Worm (Caenorhabditis elegans): ENCODE results near the gene nhr-190.

DNA sequence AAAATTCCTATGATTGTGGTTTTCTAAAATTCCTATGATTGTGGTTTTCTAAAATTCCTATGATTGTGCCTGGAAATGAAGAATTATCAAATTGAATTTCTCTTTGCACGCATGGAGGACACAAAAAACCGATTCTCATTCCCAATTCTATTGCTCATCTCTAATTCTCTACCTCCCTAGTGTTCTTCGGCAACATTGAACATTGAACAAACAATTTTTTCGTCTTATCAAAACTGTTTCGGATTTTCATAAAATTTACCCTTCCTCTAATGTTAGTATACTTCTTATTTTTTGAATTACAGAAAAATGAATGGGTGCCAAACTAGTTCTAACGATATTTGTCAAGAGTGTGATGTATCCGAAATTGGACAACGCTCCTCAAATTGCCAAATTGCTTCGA is 6.4 kb downstream of the nhr-190 start, which contains the start of gene pals-31:
- TF ChIP-seq F37B4.10 (GFP tag; IDR thresholded peaks at IDR 0.05) = no peak
- no peak for TF ChIP-seq hmg-20 (GFP tag; IDR thresholded peaks at IDR 0.05)
- no peak for TF ChIP-seq zfh-2 (GFP tag; conservative IDR thresholded peaks at IDR 0.05)
- no peak for TF ChIP-seq snpc-4 (GFP tag; optimal IDR thresholded peaks at IDR 0.05)
- no peak for TF ChIP-seq snpc-4 (tag; optimal IDR thresholded peaks at IDR 0.05)
- no peak for TF ChIP-seq Y53G8AR.9 (GFP tag; conservative IDR thresholded peaks at IDR 0.05)
- TF ChIP-seq unc-62 (GFP tag; optimal IDR thresholded peaks at IDR 0.05) = no peak

Data from whole organism, young adult.